Worm (Caenorhabditis elegans) whole organism, early embryonic: ENCODE data around the gene sago-1.

Experiments used
- B0310.2 ChIP-seq: sonication (generic microtip); optimal IDR thresholded peaks from 2 replicates; lab custom pipeline; 2016; ENCODE audit warnings: mild to moderate bottlenecking, missing genetic modification characterization, missing compliant biosample characterization
- F13C5.2 ChIP-seq: sonication (generic microtip); optimal IDR thresholded peaks from 2 replicates; lab custom pipeline; 2017; ENCODE audit warnings: mild to moderate bottlenecking, missing genetic modification characterization, inconsistent platforms, missing compliant biosample characterization
- aly-1 ChIP-seq: sonication (generic microtip); optimal IDR thresholded peaks from 2 replicates; lab custom pipeline; 2016; ENCODE audit warnings: missing genetic modification characterization, missing compliant biosample characterization
- ama-1 ChIP-seq: fragments of 150-350 bp; optimal IDR thresholded peaks from 2 replicates; lab custom pipeline; 2014
- ceh-13 ChIP-seq: fragments of 200-800 bp; sonication (Bioruptor generic); optimal IDR thresholded peaks from 2 replicates; lab custom pipeline; 2018; ENCODE audit warnings: mild to moderate bottlenecking, missing genetic modification characterization, missing compliant biosample characterization
- ceh-36 ChIP-seq: sonication (generic microtip); optimal IDR thresholded peaks from 2 replicates; lab custom pipeline; 2016; ENCODE audit warnings: missing genetic modification characterization, inconsistent platforms, missing compliant biosample characterization
- flt-1 ChIP-seq: fragments of 200-800 bp; sonication (Bioruptor generic); IDR thresholded peaks from 2 replicates; pipeline ENCODE4 v1.3.6; 2022; ENCODE audit warnings: missing genetic modification characterization, missing compliant biosample characterization
- hnd-1 ChIP-seq: sonication (generic microtip); optimal IDR thresholded peaks from 2 replicates; lab custom pipeline; 2016; ENCODE audit warnings: missing genetic modification characterization, missing compliant biosample characterization
- pes-1 ChIP-seq: fragments of 200-800 bp; sonication (Bioruptor generic); IDR thresholded peaks from 2 replicates; pipeline ENCODE4 v1.3.6; 2022; ENCODE audit warnings: missing genetic modification reagents, missing genetic modification characterization, missing compliant biosample characterization
- sea-1 ChIP-seq: fragments of 200-800 bp; sonication (Bioruptor generic); conservative IDR thresholded peaks from 2 replicates; pipeline ENCODE4 v1.3.6; 2022; ENCODE audit warnings: missing genetic modification characterization, missing compliant biosample characterization
- tbx-37 ChIP-seq: fragments of 200-800 bp; sonication (Bioruptor generic); conservative IDR thresholded peaks from 2 replicates; pipeline ENCODE4 v1.3.6; 2022; ENCODE audit warnings: missing genetic modification reagents, missing genetic modification characterization, missing compliant biosample characterization

ce11 chrV:6317928-6318327, 14.4 kb downstream of the sago-1 start:
- TF ChIP-seq tbx-37 (GFP tag; lab: Robert Waterston, UW) (no peak), flt-1 (GFP tag; lab: Robert Waterston, UW) (no peak), B0310.2 (tag; lab: Kevin White, UChicago) (no peak), aly-1 (tag; lab: Kevin White, UChicago) (no peak), ama-1 (lab: Kevin White, UChicago) (no peak), hnd-1 (no peak), ceh-13 (GFP tag; lab: Kevin White, UChicago) (no peak), F13C5.2 (tag; lab: Kevin White, UChicago) (no peak), ceh-36 (tag; lab: Kevin White, UChicago) (no peak), sea-1 (GFP tag; lab: Robert Waterston, UW) (no peak), pes-1 (no peak)
